Worm (Caenorhabditis elegans) whole organism, L1 larva: ENCODE measurements around the gene T03F6.4.
A peak's percentile ranks its signal among the peaks of the same experiment; 100 is the strongest.

Experiments
- C04F5.9 ChIP-seq: sonication (generic microtip); optimal IDR thresholded peaks from 2 replicates; lab custom pipeline; 2016; ENCODE audit warnings: missing genetic modification characterization, missing compliant biosample characterization
- C16A3.4 ChIP-seq: fragments of 150-350 bp; optimal IDR thresholded peaks from 2 replicates; lab custom pipeline; 2014; ENCODE audit warnings: missing biosample characterization, missing genetic modification characterization
- Y116A8C.19 ChIP-seq: sonication (generic microtip); optimal IDR thresholded peaks from 2 replicates; lab custom pipeline; 2016; ENCODE audit warnings: missing compliant biosample characterization, missing genetic modification characterization, borderline replicate concordance
- aha-1 ChIP-seq: fragments of 150-350 bp; optimal IDR thresholded peaks from 2 replicates; lab custom pipeline; 2014; ENCODE audit warnings: missing biosample characterization, missing genetic modification characterization
- alr-1 ChIP-seq: fragments of 200-800 bp; sonication (Bioruptor generic); optimal IDR thresholded peaks from 2 replicates; lab custom pipeline; 2018; ENCODE audit warnings: borderline replicate concordance, mild to moderate bottlenecking, missing genetic modification characterization, missing compliant biosample characterization
- aly-2 ChIP-seq: fragments of 150-350 bp; optimal IDR thresholded peaks from 2 replicates; lab custom pipeline; 2014; ENCODE audit warnings: missing biosample characterization, missing genetic modification characterization
- ama-1 ChIP-seq: fragments of 150-350 bp; optimal IDR thresholded peaks from 2 replicates; lab custom pipeline; 2014
- blmp-1 ChIP-seq: fragments of 150-350 bp; optimal IDR thresholded peaks from 2 replicates; lab custom pipeline; 2014; ENCODE audit warnings: missing biosample characterization, missing genetic modification characterization
- ceh-63 ChIP-seq: fragments of 200-800 bp; sonication (Bioruptor generic); optimal IDR thresholded peaks from 2 replicates; lab custom pipeline; 2018; ENCODE audit warnings: mild to moderate bottlenecking, missing genetic modification characterization, missing compliant biosample characterization
- ceh-8 ChIP-seq: fragments of 200-800 bp; sonication (Bioruptor generic); optimal IDR thresholded peaks from 2 replicates; lab custom pipeline; 2018; ENCODE audit warnings: mild to moderate bottlenecking, missing genetic modification characterization, moderate library complexity, missing compliant biosample characterization
- ceh-82 ChIP-seq, 3 experiments: fragments of 150-350 bp in 1 of 3; sonication (generic microtip) in 2 of 3; optimal IDR thresholded peaks; 2 replicates each; lab custom pipeline; 2014 to 2017; ENCODE audit warnings: missing biosample characterization in 3 of 3, missing genetic modification characterization in 3 of 3
- ceh-90 ChIP-seq: sonication (generic microtip); optimal IDR thresholded peaks from 2 replicates; lab custom pipeline; 2016; ENCODE audit warnings: missing genetic modification characterization, missing compliant biosample characterization
- ces-1 ChIP-seq: fragments of 150-350 bp; optimal IDR thresholded peaks from 2 replicates; lab custom pipeline; 2014; ENCODE audit warnings: missing biosample characterization, missing genetic modification reagents, missing genetic modification characterization
- dpl-1 ChIP-seq, 3 experiments: fragments of 150-350 bp in 2 of 3; sonication (generic microtip) in 1 of 3; optimal IDR thresholded peaks; 2 replicates each; lab custom pipeline; 2014 to 2017; ENCODE audit warnings: missing biosample characterization in 3 of 3, missing genetic modification characterization in 3 of 3, missing genetic modification reagents in 3 of 3
- dsc-1 ChIP-seq: sonication (generic microtip); optimal IDR thresholded peaks from 2 replicates; lab custom pipeline; 2016; ENCODE audit warnings: mild to moderate bottlenecking, missing genetic modification characterization, missing compliant biosample characterization
- efl-1 ChIP-seq, 4 experiments: fragments of 150-350 bp; optimal IDR thresholded peaks in 3 of 4; peaks in 1 of 4; 1 replicate in 1 of 4; 2 replicates in 3 of 4; lab custom pipeline; 2014; ENCODE audit warnings: missing biosample characterization in 2 of 4, missing genetic modification characterization in 2 of 4, missing genetic modification reagents in 2 of 4
- efl-3 ChIP-seq: fragments of 200-800 bp; sonication (Bioruptor generic); optimal IDR thresholded peaks from 2 replicates; lab custom pipeline; 2018; ENCODE audit warnings: mild to moderate bottlenecking, missing genetic modification characterization, missing compliant biosample characterization
- egl-27 ChIP-seq, 2 experiments: fragments of 150-350 bp in 1 of 2; sonication (generic microtip); optimal IDR thresholded peaks; 3 replicates each; lab custom pipeline; 2017 to 2018; ENCODE audit warnings: missing biosample characterization in 2 of 2, missing genetic modification characterization in 2 of 2, missing genetic modification reagents in 2 of 2
- ets-5 ChIP-seq: fragments of 200-800 bp; sonication (Bioruptor generic); IDR thresholded peaks from 2 replicates; pipeline ENCODE4 v1.3.6; 2022; ENCODE audit warnings: missing genetic modification characterization, missing compliant biosample characterization
- fkh-10 ChIP-seq: sonication (generic microtip); optimal IDR thresholded peaks from 2 replicates; lab custom pipeline; 2017; ENCODE audit warnings: missing biosample characterization, missing genetic modification reagents, missing genetic modification characterization
- hpl-2 ChIP-seq: fragments of 150-350 bp; optimal IDR thresholded peaks from 2 replicates; lab custom pipeline; 2014; ENCODE audit warnings: missing biosample characterization, missing genetic modification reagents, missing genetic modification characterization
- irx-1 ChIP-seq: sonication (generic microtip); optimal IDR thresholded peaks from 2 replicates; lab custom pipeline; 2016; ENCODE audit warnings: missing genetic modification characterization, missing compliant biosample characterization
- isw-1 ChIP-seq: fragments of 200-800 bp; sonication (Bioruptor generic); IDR thresholded peaks from 2 replicates; pipeline ENCODE4 v1.3.6; 2022; ENCODE audit warnings: missing genetic modification characterization, missing compliant biosample characterization
- jun-1 ChIP-seq: fragments of 150-350 bp; optimal IDR thresholded peaks from 2 replicates; lab custom pipeline; 2014; ENCODE audit warnings: missing biosample characterization, missing genetic modification reagents, missing genetic modification characterization
- lin-13 ChIP-seq: fragments of 150-350 bp; optimal IDR thresholded peaks from 2 replicates; lab custom pipeline; 2014; ENCODE audit warnings: missing biosample characterization, missing genetic modification reagents, missing genetic modification characterization
- lin-14 ChIP-seq: fragments of 200-800 bp; sonication (Bioruptor generic); optimal IDR thresholded peaks from 2 replicates; lab custom pipeline; 2018; ENCODE audit warnings: mild to moderate bottlenecking, missing genetic modification characterization, moderate library complexity, missing compliant biosample characterization
- lin-15B ChIP-seq: fragments of 150-350 bp; sonication (generic microtip); optimal IDR thresholded peaks from 3 replicates; lab custom pipeline; 2014; ENCODE audit warnings: missing biosample characterization, missing genetic modification characterization
- lin-35 ChIP-seq, 2 experiments: fragments of 150-350 bp; optimal IDR thresholded peaks; 2 replicates each; lab custom pipeline; 2014; ENCODE audit warnings: missing biosample characterization in 2 of 2, missing genetic modification characterization in 2 of 2, missing genetic modification reagents in 2 of 2
- mab-9 ChIP-seq: fragments of 200-800 bp; sonication (Bioruptor generic); IDR thresholded peaks from 2 replicates; pipeline ENCODE4 v1.3.6; 2022; ENCODE audit warnings: missing genetic modification reagents, missing genetic modification characterization, missing compliant biosample characterization
- mdl-1 ChIP-seq, 2 experiments: fragments of 150-350 bp; optimal IDR thresholded peaks; 2 replicates each; lab custom pipeline; 2014 to 2017; ENCODE audit warnings: missing biosample characterization in 2 of 2, missing genetic modification characterization in 2 of 2, inconsistent platforms in 1 of 2
- mef-2 ChIP-seq: fragments of 150-350 bp; optimal IDR thresholded peaks from 2 replicates; lab custom pipeline; 2014; ENCODE audit warnings: missing biosample characterization, missing genetic modification characterization
- mep-1 ChIP-seq: fragments of 150-350 bp; optimal IDR thresholded peaks from 2 replicates; lab custom pipeline; 2014; ENCODE audit warnings: missing biosample characterization, missing genetic modification characterization
- nhr-19 ChIP-seq: fragments of 200-800 bp; sonication (Bioruptor generic); conservative IDR thresholded peaks from 2 replicates; pipeline ENCODE4 v1.3.6; 2022; ENCODE audit warnings: missing genetic modification characterization, missing compliant biosample characterization
- nhr-20 ChIP-seq: sonication (generic microtip); optimal IDR thresholded peaks from 2 replicates; lab custom pipeline; 2016; ENCODE audit warnings: mild to moderate bottlenecking, missing genetic modification characterization, missing compliant biosample characterization
- nhr-237 ChIP-seq: fragments of 150-350 bp; optimal IDR thresholded peaks from 2 replicates; lab custom pipeline; 2014; ENCODE audit warnings: missing biosample characterization, missing genetic modification characterization
- nhr-76 ChIP-seq: sonication (generic microtip); optimal IDR thresholded peaks from 2 replicates; lab custom pipeline; 2017; ENCODE audit warnings: missing biosample characterization, missing genetic modification characterization
- nhr-85 ChIP-seq: sonication (generic microtip); peaks from one replicate; lab custom pipeline; 2016; ENCODE audit warnings: missing genetic modification characterization, inconsistent platforms, missing compliant biosample characterization
- nhr-90 ChIP-seq: sonication (generic microtip); optimal IDR thresholded peaks from 2 replicates; lab custom pipeline; 2016; ENCODE audit warnings: mild to moderate bottlenecking, missing genetic modification characterization, missing compliant biosample characterization; ENCODE audit not compliant: poor library complexity
- pag-3 ChIP-seq: sonication (generic microtip); optimal IDR thresholded peaks from 2 replicates; lab custom pipeline; 2017; ENCODE audit warnings: missing genetic modification characterization, mild to moderate bottlenecking, missing compliant biosample characterization, antibody characterized with exemption, borderline replicate concordance; ENCODE audit not compliant: insufficient read depth
- pax-3 ChIP-seq: fragments of 200-800 bp; sonication (Bioruptor generic); optimal IDR thresholded peaks from 2 replicates; lab custom pipeline; 2018; ENCODE audit warnings: mild to moderate bottlenecking, missing genetic modification characterization, moderate library complexity, missing compliant biosample characterization
- pqm-1 ChIP-seq: sonication (generic microtip); optimal IDR thresholded peaks from 3 replicates; lab custom pipeline; 2017; ENCODE audit warnings: missing biosample characterization, missing genetic modification characterization
- rnt-1 ChIP-seq: sonication (generic microtip); optimal IDR thresholded peaks from 2 replicates; lab custom pipeline; 2016; ENCODE audit warnings: mild to moderate bottlenecking, missing genetic modification characterization, moderate library complexity, missing compliant biosample characterization
- snu-23 ChIP-seq: sonication (generic microtip); optimal IDR thresholded peaks from 2 replicates; lab custom pipeline; 2016; ENCODE audit warnings: missing genetic modification characterization, missing compliant biosample characterization
- sox-4 ChIP-seq: sonication (generic microtip); optimal IDR thresholded peaks from 2 replicates; lab custom pipeline; 2016; ENCODE audit warnings: missing genetic modification characterization, missing compliant biosample characterization
- sup-37 ChIP-seq: fragments of 200-800 bp; sonication (Bioruptor generic); optimal IDR thresholded peaks from 2 replicates; lab custom pipeline; 2018; ENCODE audit warnings: mild to moderate bottlenecking, missing genetic modification characterization, missing compliant biosample characterization
- tlp-1 ChIP-seq: fragments of 150-350 bp; optimal IDR thresholded peaks from 2 replicates; lab custom pipeline; 2014; ENCODE audit warnings: missing biosample characterization, missing genetic modification characterization
- unc-130 ChIP-seq: fragments of 150-350 bp; optimal IDR thresholded peaks from 2 replicates; lab custom pipeline; 2017; ENCODE audit warnings: missing biosample characterization, missing genetic modification characterization, inconsistent platforms
- unc-86 ChIP-seq: sonication (generic microtip); optimal IDR thresholded peaks from 2 replicates; lab custom pipeline; 2016; ENCODE audit warnings: missing genetic modification characterization, missing compliant biosample characterization
- xbp-1 ChIP-seq: sonication (generic microtip); optimal IDR thresholded peaks from 2 replicates; lab custom pipeline; 2016; ENCODE audit warnings: missing genetic modification characterization, missing compliant biosample characterization
- zag-1 ChIP-seq: fragments of 150-350 bp; optimal IDR thresholded peaks from 2 replicates; lab custom pipeline; 2014; ENCODE audit warnings: missing biosample characterization, missing genetic modification characterization
- zip-4 ChIP-seq: fragments of 200-800 bp; sonication (Bioruptor generic); optimal IDR thresholded peaks from 2 replicates; lab custom pipeline; 2018; ENCODE audit warnings: mild to moderate bottlenecking, missing genetic modification characterization, moderate library complexity, missing compliant biosample characterization
- ztf-11 ChIP-seq, 2 experiments: sonication (generic microtip); optimal IDR thresholded peaks; 2 replicates each; lab custom pipeline; 2016 to 2017; ENCODE audit warnings: missing genetic modification characterization in 2 of 2, missing biosample characterization in 1 of 2, missing compliant biosample characterization in 1 of 2
- ztf-4 ChIP-seq: fragments of 150-350 bp; optimal IDR thresholded peaks from 2 replicates; lab custom pipeline; 2014; ENCODE audit warnings: missing biosample characterization, missing genetic modification characterization

T03F6.4 gene

ce11 chrIII:13423414-13423813 is 37.5 kb downstream of the T03F6.4 start, which contains the start of gene exo-1 (continued):
- peak; percentile 63 for TF ChIP-seq snu-23
- TF ChIP-seq nhr-19: no peak
- TF ChIP-seq tlp-1 (tag; lab: Kevin White, UChicago): no peak
- TF ChIP-seq ceh-63 (GFP tag; lab: Kevin White, UChicago): no peak
- TF ChIP-seq lin-14: no peak
- no peak for TF ChIP-seq sox-4 (tag; lab: Kevin White, UChicago)
- TF ChIP-seq pag-3 (tag; lab: Kevin White, UChicago): no peak
- peak in 1 of 2 experiments; percentile 35 for TF ChIP-seq ztf-11 (tag; optimal IDR thresholded peaks at IDR 0.05; lab: Kevin White, UChicago)
- no peak for TF ChIP-seq irx-1
- TF ChIP-seq mab-9: no peak
- TF ChIP-seq unc-130: peak; percentile 77
- TF ChIP-seq zip-4: no peak
- TF ChIP-seq nhr-90 (tag; lab: Kevin White, UChicago): peak; percentile 52
- TF ChIP-seq rnt-1 (tag; lab: Kevin White, UChicago): peak; percentile 50
- no peak for TF ChIP-seq ets-5 (GFP tag; lab: Robert Waterston, UW)
- TF ChIP-seq ceh-90 (tag; lab: Kevin White, UChicago): no peak
- TF ChIP-seq lin-13 (GFP tag; lab: Kevin White, UChicago): peak; percentile 58
- TF ChIP-seq ceh-82 (tag; optimal IDR thresholded peaks at IDR 0.05; lab: Kevin White, UChicago): peak in 1 of 3 experiments; percentile 37
- peak; percentile 10 for TF ChIP-seq mep-1 (tag; lab: Kevin White, UChicago)
- TF ChIP-seq C16A3.4 (tag; lab: Kevin White, UChicago): peak; percentile 95
- peak; percentile 82 for TF ChIP-seq blmp-1 (tag; lab: Kevin White, UChicago)
- TF ChIP-seq Y116A8C.19 (tag; lab: Kevin White, UChicago): no peak
- TF ChIP-seq unc-86 (tag; lab: Kevin White, UChicago): no peak
- TF ChIP-seq pax-3 (tag; lab: Kevin White, UChicago): peak; percentile 2
- no peak for TF ChIP-seq zag-1 (tag; lab: Kevin White, UChicago)
- TF ChIP-seq dpl-1 (GFP tag; optimal IDR thresholded peaks at IDR 0.05; lab: Kevin White, UChicago): peak; percentile 86 to 91 (median 90)
- no peak for TF ChIP-seq pqm-1 (tag; lab: Kevin White, UChicago)
- no peak for TF ChIP-seq sup-37 (GFP tag; lab: Kevin White, UChicago)
- TF ChIP-seq ama-1 (lab: Kevin White, UChicago): no peak
- TF ChIP-seq lin-15B: peak; percentile 53
- TF ChIP-seq ceh-8 (GFP tag; lab: Kevin White, UChicago): no peak
- peak; percentile 71 for TF ChIP-seq nhr-85 (tag; lab: Kevin White, UChicago)
- no peak for TF ChIP-seq dsc-1 (tag; lab: Kevin White, UChicago)
- no peak for TF ChIP-seq isw-1 (GFP tag; lab: Robert Waterston, UW)
- peak; percentile 83 to 98 for TF ChIP-seq lin-35 (GFP tag; optimal IDR thresholded peaks at IDR 0.05; lab: Kevin White, UChicago)
- TF ChIP-seq alr-1 (tag; lab: Kevin White, UChicago): no peak
- TF ChIP-seq xbp-1 (tag; lab: Kevin White, UChicago): no peak
- peak in 1 of 2 experiments; percentile 18 for TF ChIP-seq mdl-1 (tag; optimal IDR thresholded peaks at IDR 0.05; lab: Kevin White, UChicago)
- TF ChIP-seq jun-1 (tag; lab: Kevin White, UChicago): no peak
- TF ChIP-seq nhr-237: no peak
- TF ChIP-seq aha-1: no peak
- TF ChIP-seq mef-2 (tag; lab: Kevin White, UChicago): no peak
- no peak for TF ChIP-seq ztf-4 (tag; lab: Kevin White, UChicago)
- no peak for TF ChIP-seq egl-27 (tag; optimal IDR thresholded peaks at IDR 0.05; lab: Kevin White, UChicago)
- no peak for TF ChIP-seq nhr-76 (tag; lab: Kevin White, UChicago)
- no peak for TF ChIP-seq efl-3
- TF ChIP-seq fkh-10 (GFP tag; lab: Kevin White, UChicago): no peak
- no peak for TF ChIP-seq hpl-2
- no peak for TF ChIP-seq aly-2 (tag; lab: Kevin White, UChicago)
- peak; percentile 67 to 92 for TF ChIP-seq efl-1 (optimal IDR thresholded peaks at IDR 0.05; lab: Kevin White, UChicago)
- TF ChIP-seq efl-1 (GFP tag; optimal IDR thresholded peaks at IDR 0.05 in 1 of 2; lab: Kevin White, UChicago): peak; percentile 87 to 99
- TF ChIP-seq nhr-20 (tag; lab: Kevin White, UChicago): peak; percentile 43
- TF ChIP-seq ces-1 (GFP tag; lab: Kevin White, UChicago): no peak
- TF ChIP-seq C04F5.9 (tag; lab: Kevin White, UChicago): no peak
